Worm (Caenorhabditis elegans): ENCODE measurements around the gene W02F12.4.

W02F12.4 gene

DNA sequence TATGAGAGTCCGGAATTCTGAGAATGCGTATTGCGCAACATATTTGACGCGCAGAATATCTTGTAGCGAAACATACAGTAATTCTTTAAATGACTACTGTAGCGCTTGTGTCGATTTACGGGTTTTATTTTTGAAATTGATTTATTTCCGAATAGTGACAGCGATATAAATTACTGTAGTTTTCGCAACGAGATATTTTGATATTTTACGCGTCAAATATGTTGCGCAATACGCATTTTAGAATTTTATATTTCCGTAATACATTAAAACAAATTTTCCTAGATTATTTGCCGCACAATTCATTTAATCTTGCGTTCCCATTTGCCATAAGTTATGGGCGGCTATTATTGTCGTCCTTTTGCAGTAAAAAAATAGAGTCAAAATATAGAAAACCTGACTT, 1.4 kb downstream of the W02F12.4 start:
- TF ChIP-seq W03F9.2 (tag; optimal IDR thresholded peaks at IDR 0.05) (no peak), dao-5 (tag; optimal IDR thresholded peaks at IDR 0.05) (no peak), him-1 (tag; optimal IDR thresholded peaks at IDR 0.05) (no peak)

DNA sequence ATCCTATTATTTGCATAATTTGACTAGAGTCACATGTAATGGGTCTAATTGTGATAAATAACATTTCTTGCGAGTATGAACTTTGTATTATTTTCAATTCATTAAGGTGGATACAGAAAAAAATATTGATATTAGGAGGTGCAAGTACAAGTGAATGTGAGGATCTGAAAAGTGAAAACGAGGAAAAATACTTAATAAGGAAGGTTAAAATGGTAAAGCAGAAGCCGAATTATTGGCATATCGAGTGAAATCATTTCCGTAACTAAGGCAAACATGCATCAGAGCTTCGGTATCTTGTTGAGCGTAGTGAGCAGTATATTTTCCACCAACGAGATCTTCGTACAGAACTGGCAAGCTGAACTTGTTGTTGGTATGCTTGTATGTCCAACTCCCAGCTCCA, 2.3 kb downstream of the W02F12.4 start:
- no peak for TF ChIP-seq him-1 (tag; optimal IDR thresholded peaks at IDR 0.05)
- TF ChIP-seq W03F9.2 (tag; optimal IDR thresholded peaks at IDR 0.05), result no peak
- no peak for TF ChIP-seq dao-5 (tag; optimal IDR thresholded peaks at IDR 0.05)

DNA sequence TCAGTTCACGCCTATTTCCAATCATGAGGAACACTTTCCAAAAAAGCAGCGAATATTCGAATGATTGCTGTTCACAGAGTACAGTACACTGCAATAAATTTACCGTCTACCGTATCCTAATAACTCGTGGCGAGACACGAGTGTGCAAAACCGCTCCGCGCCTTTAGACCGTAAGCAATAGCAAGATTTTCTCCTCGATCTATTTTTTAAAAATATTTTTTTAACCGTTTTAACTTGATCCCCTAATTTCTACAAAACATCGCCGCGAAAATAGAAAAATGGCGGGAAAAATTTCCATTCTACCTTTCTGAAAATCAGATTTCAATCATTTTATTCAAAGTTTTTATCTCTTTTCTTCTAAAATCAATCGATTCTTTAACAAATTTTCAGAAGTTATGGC, 4.0 kb downstream of the W02F12.4 start, which contains the start of gene era-1:
era-1 (plus strand) TSS at position 366 of the 400 bp plus-strand sequence.
- no peak for TF ChIP-seq dao-5 (tag; optimal IDR thresholded peaks at IDR 0.05)
- no peak for TF ChIP-seq W03F9.2 (tag; optimal IDR thresholded peaks at IDR 0.05)
- TF ChIP-seq him-1 (tag; optimal IDR thresholded peaks at IDR 0.05), result no peak

ce11 chrV:6699833-6700232, 6.9 kb downstream of the W02F12.4 start:
- TF ChIP-seq W03F9.2 (tag; optimal IDR thresholded peaks at IDR 0.05) (no peak), dao-5 (tag; optimal IDR thresholded peaks at IDR 0.05) (no peak), him-1 (tag; optimal IDR thresholded peaks at IDR 0.05) (no peak)

ce11 chrV:6699021-6699420, 7.7 kb downstream of the W02F12.4 start:
- TF ChIP-seq dao-5 (tag; optimal IDR thresholded peaks at IDR 0.05) (no peak), him-1 (tag; optimal IDR thresholded peaks at IDR 0.05) (no peak), W03F9.2 (tag; optimal IDR thresholded peaks at IDR 0.05) (no peak)

ce11 chrV:6697552-6697951, 9.2 kb downstream of the W02F12.4 start, which contains the start of gene W02F12.2:
Gene W02F12.2, minus strand, starts transcription at chrV:6697652.
- TF ChIP-seq him-1 (tag; optimal IDR thresholded peaks at IDR 0.05), result no peak
- TF ChIP-seq dao-5 (tag; optimal IDR thresholded peaks at IDR 0.05), result no peak
- no peak for TF ChIP-seq W03F9.2 (tag; optimal IDR thresholded peaks at IDR 0.05)

ce11 chrV:6694668-6695067, 12.1 kb downstream of the W02F12.4 start, which contains the start of gene W02F12.8:
Gene W02F12.8, minus strand, starts transcription at chrV:6694768.
- TF ChIP-seq him-1 (tag; optimal IDR thresholded peaks at IDR 0.05) (no peak), dao-5 (tag; optimal IDR thresholded peaks at IDR 0.05) (no peak), W03F9.2 (tag; optimal IDR thresholded peaks at IDR 0.05) (no peak)

DNA sequence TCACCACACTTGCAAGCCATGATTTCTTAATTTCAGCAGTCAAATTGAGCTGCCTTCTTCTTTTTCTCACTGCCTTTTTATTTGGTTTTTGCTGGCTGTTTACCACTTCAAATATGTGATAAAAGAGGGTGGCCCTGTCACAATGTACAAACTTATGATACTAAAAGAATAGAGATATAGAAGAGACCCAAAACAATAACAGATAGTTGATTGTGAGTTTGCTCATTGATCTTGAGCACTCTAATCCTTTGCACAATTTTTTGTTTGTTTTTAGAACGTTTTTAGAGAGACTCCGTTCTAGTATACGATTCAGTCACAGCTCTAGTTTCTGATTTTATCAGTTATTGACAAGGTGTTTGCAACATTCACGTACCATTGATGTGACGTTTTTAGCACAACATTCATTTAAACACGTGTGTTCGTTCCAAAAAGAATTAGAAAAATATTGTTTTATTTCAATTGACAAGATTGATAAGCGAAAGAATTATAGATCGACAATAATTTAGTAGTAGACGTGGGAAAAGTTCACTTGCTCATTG, 14.9 kb downstream of the W02F12.4 start, which contains the start of gene mtl-1:
mtl-1 (minus strand) TSS at position 51 of the 539 bp plus-strand sequence.
- no peak for TF ChIP-seq W03F9.2 (tag; optimal IDR thresholded peaks at IDR 0.05)

ce11 chrV:6690075-6690474, 16.7 kb downstream of the W02F12.4 start:
- TF ChIP-seq W03F9.2 (tag; optimal IDR thresholded peaks at IDR 0.05) (no peak), him-1 (tag; optimal IDR thresholded peaks at IDR 0.05) (no peak), dao-5 (tag; optimal IDR thresholded peaks at IDR 0.05) (no peak)

DNA sequence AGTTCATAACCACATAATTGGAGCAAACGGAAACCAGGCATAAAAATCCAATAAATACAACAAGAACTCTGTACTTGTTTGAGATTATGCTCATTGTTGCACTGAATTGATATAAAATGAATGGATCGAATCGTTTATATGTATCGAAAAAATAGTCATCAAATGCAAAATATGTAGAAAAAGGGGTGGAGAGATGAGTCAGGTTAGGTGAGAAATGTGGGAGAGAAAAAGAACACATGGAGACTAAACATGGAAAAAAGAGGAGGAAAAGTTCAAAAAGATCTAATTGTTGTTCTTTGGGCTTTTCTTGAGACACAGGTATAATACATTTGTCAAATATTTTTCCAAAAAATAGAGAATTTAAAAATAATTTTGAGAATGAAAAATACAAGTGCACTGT, 18.3 kb downstream of the W02F12.4 start, which contains the start of gene K11G9.5:
K11G9.5 (minus strand) TSS at position 101 of the 400 bp plus-strand sequence.
- no peak for TF ChIP-seq dao-5 (tag; optimal IDR thresholded peaks at IDR 0.05)
- TF ChIP-seq W03F9.2 (tag; optimal IDR thresholded peaks at IDR 0.05), result no peak
- no peak for TF ChIP-seq him-1 (tag; optimal IDR thresholded peaks at IDR 0.05)

DNA sequence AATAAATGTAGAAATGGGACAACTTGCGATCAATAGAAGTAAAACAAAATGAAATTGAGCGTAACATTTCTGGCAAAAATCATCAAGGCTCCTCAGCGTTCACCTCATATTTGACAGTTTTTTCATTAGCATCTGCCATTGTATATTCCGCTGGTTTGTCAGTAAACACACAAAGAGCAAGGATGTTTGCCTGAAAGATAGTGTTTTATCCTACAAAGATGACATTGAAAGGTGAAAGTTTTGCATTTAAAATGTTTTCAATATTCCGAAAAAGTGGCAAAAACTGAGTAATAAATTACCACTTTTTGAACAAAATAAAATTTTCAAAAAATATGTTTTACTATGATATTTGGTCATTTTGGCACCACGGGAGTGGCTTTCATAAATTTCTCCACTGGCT, 20.8 kb downstream of the W02F12.4 start:
- no peak for TF ChIP-seq W03F9.2 (tag; optimal IDR thresholded peaks at IDR 0.05)
- TF ChIP-seq dao-5 (tag; optimal IDR thresholded peaks at IDR 0.05), result no peak
- TF ChIP-seq him-1 (tag; optimal IDR thresholded peaks at IDR 0.05), result no peak

ce11 chrV:6685499-6685898, 21.2 kb downstream of the W02F12.4 start:
- TF ChIP-seq W03F9.2 (tag; optimal IDR thresholded peaks at IDR 0.05) (no peak), him-1 (tag; optimal IDR thresholded peaks at IDR 0.05) (no peak), dao-5 (tag; optimal IDR thresholded peaks at IDR 0.05) (no peak)

ce11 chrV:6684541-6684940, 22.2 kb downstream of the W02F12.4 start:
- TF ChIP-seq dao-5 (tag; optimal IDR thresholded peaks at IDR 0.05) (no peak), W03F9.2 (tag; optimal IDR thresholded peaks at IDR 0.05) (no peak), him-1 (tag; optimal IDR thresholded peaks at IDR 0.05) (no peak)

DNA sequence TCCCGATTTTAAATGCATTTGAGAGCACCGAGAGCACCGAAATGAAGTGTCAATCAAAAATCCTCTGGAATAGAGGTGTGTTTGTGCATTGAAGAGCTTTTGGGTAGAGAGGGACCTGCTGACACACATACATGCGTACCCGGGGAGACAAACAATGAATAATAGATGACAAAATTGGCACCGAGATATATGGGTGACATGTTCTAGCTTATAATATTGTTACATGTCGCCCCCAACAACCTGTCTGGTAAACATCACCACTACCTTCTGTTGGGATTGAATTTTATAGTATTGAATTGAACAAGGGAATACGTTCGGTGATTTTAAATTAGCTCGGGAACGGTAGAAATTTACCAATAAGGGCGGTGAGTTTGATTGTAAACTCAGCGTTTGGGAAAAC, 23.0 kb downstream of the W02F12.4 start:
- no peak for TF ChIP-seq him-1 (tag; optimal IDR thresholded peaks at IDR 0.05)
- TF ChIP-seq W03F9.2 (tag; optimal IDR thresholded peaks at IDR 0.05), result no peak
- TF ChIP-seq dao-5 (tag; optimal IDR thresholded peaks at IDR 0.05), result no peak

DNA sequence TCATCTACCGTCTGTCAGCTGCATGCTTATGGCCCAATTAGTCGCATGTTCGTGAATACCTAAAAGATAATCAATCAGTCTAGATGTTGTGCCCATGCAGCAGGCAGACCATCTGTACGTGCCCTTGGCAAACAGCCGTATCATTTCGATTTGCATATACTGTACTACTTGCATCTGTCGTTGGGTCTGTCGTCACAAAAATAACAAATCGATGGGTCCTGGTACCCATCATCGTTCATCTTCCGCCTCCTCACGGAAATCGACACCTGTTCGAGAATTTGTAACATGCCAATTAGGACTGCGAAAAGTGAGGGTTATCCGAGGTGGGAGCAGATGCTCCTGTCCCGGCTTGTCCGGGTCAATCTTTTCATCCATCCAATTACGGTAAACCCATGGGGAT, 23.5 kb downstream of the W02F12.4 start:
- no peak for TF ChIP-seq W03F9.2 (tag; optimal IDR thresholded peaks at IDR 0.05)
